Worm (Caenorhabditis elegans): ENCODE measurements around the gene ZK1058.3.

The ZK1058.3 gene

DNA sequence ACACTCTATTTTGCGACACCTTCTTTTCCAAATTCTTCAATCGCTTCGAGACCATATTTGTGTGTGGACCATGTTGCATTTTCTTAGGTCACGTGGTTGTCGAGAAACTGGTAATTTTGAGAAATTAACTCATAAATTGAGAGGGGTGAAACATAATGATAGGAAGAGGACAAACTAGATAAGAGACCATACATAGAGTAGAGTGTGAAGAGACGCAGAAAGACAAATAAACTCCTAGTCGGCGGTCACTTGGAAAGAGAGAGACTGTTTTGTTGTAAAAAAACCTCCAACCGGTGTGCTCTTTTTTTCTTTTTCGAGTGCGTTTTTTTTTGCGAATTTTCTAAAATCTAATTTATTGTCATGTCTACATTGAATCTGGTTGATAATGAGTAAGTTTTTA is 41.3 kb downstream of the ZK1058.3 start, which contains the start of gene R10E9.3:
Gene R10E9.3 (plus strand): TSS at position 235 of the 400 bp plus-strand sequence.
- TF ChIP-seq nfya-1 (tag; optimal IDR thresholded peaks at IDR 0.05; ENCODE audit: insufficient read depth) (peak; percentile 3), nhr-28 (tag; optimal IDR thresholded peaks at IDR 0.05) (no peak), unc-39 (tag; optimal IDR thresholded peaks at IDR 0.05) (no peak), ama-1 (optimal IDR thresholded peaks at IDR 0.05) (no peak), elt-2 (tag; optimal IDR thresholded peaks at IDR 0.05) (peak; percentile 46), nhr-23 (tag; optimal IDR thresholded peaks at IDR 0.05) (no peak), mml-1 (tag; optimal IDR thresholded peaks at IDR 0.05) (no peak), nhr-25 (tag; optimal IDR thresholded peaks at IDR 0.05) (no peak), ZK546.5 (tag; optimal IDR thresholded peaks at IDR 0.05) (no peak), pha-4 (tag; optimal IDR thresholded peaks at IDR 0.05) (peak; percentile 71), nhr-43 (tag; optimal IDR thresholded peaks at IDR 0.05; ENCODE audit: poor library complexity, severe bottlenecking) (no peak), pqm-1 (tag; optimal IDR thresholded peaks at IDR 0.05) (peak; percentile 38)

DNA sequence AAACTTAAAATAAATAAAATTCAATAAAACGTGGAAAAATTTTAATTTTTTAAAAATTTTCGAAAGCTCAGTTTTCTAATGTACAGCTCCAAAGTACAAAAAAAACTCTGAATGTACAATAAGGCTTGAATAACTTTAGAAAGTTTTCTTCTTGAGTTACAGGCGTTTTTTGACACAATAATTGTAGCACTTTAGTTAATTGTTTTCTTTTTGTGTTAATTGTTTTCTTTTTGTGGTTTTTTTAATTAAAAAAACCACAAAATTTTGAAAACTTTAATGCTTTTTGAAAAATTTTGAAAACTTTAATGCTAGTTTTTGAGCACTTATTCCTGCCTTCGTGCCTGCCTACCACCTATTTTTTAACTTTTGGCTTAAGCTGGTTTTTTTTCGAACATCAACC is 45.6 kb downstream of the ZK1058.3 start, which contains the start of gene R10E9.2:
Gene R10E9.2 (minus strand): TSS at position 101 of the 400 bp plus-strand sequence.
- no peak for TF ChIP-seq ama-1 (optimal IDR thresholded peaks at IDR 0.05)

DNA sequence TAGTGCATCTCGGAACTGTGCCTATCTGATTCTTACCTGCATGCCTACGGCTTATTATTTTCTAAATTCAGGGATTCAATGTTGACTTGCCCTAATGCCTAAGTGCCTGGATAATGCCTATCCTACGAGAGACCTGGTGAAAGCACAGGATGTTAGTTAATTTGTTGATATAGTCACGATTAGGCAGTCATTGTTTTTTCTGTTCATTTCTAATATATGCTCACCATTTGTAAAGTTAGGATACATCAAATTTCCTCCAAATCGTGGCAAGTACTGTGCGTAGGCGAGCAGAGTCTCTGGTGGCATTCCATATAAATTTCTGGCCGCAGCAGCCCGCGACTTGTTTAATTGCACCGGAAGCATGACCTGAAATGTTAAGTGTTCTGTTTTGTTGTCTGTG is 47.5 kb downstream of the ZK1058.3 start:
- TF ChIP-seq ama-1 (optimal IDR thresholded peaks at IDR 0.05) (no peak), nhr-77 (tag; optimal IDR thresholded peaks at IDR 0.05) (no peak), mdl-1 (tag; optimal IDR thresholded peaks at IDR 0.05) (no peak), mml-1 (tag; optimal IDR thresholded peaks at IDR 0.05) (no peak), ztf-4 (tag; optimal IDR thresholded peaks at IDR 0.05) (no peak), fkh-10 (GFP tag; optimal IDR thresholded peaks at IDR 0.05) (no peak), ceh-16 (tag; optimal IDR thresholded peaks at IDR 0.05) (no peak), nhr-76 (tag; optimal IDR thresholded peaks at IDR 0.05) (no peak), nhr-67 (tag; optimal IDR thresholded peaks at IDR 0.05) (no peak), daf-12 (tag; optimal IDR thresholded peaks at IDR 0.05) (no peak), nhr-25 (tag; optimal IDR thresholded peaks at IDR 0.05) (no peak), skn-1 (tag; optimal IDR thresholded peaks at IDR 0.05) (no peak), egl-5 (tag; optimal IDR thresholded peaks at IDR 0.05) (no peak), pha-4 (tag; optimal IDR thresholded peaks at IDR 0.05) (no peak), ceh-82 (tag; optimal IDR thresholded peaks at IDR 0.05) (no peak), fkh-2 (tag; optimal IDR thresholded peaks at IDR 0.05) (no peak), sea-2 (GFP tag; optimal IDR thresholded peaks at IDR 0.05) (no peak), jun-1 (tag; optimal IDR thresholded peaks at IDR 0.05) (no peak)

DNA sequence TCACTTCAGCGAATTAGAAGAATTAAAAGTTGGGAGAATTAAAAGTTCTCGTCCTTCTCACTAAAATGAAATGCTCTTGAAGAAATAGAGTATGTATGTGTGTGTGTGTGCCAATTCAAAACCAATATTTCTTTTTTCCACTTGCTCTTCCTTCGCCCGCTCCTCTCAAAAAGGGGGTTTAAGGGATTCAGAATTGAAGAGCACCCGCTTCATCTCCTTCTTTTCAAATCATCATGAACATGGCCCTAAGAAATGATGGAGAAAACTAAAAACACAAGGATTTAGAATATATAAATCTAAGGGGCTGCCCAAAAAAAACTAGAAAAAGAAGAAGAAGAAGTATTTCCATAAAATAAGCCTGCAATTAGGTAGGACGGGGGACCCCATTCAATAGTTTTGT is 50.5 kb downstream of the ZK1058.3 start:
- TF ChIP-seq fos-1 (tag; optimal IDR thresholded peaks at IDR 0.05) (no peak), lin-39 (tag; optimal IDR thresholded peaks at IDR 0.05) (peak; percentile 38)
